Fruit fly (Drosophila melanogaster): Measurements from ENCODE around the gene ecd.

ecd gene

DNA sequence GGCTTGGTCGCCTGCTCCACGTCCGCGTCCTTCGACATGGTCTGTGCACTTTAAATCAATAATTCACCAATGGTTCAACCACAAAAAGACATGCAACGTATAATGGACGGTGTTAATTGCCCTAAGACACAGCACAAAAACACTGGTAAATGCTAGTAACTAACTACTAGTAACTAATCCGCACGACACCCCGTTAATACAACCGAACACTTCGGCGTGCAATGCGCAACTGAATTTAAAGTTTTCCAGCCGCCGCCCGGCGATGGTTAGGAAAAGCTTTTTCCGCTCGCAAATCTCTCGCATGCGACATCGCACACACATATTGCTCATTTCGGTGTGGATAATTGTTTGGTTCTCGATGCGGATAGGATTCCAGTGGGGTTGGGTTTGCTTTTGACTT is 9.9 kb downstream of the ecd start (continued):
- TF ChIP-seq CG10631 (GFP tag; optimal IDR thresholded peaks at IDR 0.05) (no peak), Ets96B (tag; optimal IDR thresholded peaks at IDR 0.05) (no peak), eg (GFP tag; IDR thresholded peaks at IDR 0.05) (peak; percentile 51; the same call in 2 of the 3 replicates), CG4318 (GFP tag; optimal IDR thresholded peaks at IDR 0.05) (no peak), Gug (GFP tag; IDR thresholded peaks at IDR 0.05) (no peak)

DNA sequence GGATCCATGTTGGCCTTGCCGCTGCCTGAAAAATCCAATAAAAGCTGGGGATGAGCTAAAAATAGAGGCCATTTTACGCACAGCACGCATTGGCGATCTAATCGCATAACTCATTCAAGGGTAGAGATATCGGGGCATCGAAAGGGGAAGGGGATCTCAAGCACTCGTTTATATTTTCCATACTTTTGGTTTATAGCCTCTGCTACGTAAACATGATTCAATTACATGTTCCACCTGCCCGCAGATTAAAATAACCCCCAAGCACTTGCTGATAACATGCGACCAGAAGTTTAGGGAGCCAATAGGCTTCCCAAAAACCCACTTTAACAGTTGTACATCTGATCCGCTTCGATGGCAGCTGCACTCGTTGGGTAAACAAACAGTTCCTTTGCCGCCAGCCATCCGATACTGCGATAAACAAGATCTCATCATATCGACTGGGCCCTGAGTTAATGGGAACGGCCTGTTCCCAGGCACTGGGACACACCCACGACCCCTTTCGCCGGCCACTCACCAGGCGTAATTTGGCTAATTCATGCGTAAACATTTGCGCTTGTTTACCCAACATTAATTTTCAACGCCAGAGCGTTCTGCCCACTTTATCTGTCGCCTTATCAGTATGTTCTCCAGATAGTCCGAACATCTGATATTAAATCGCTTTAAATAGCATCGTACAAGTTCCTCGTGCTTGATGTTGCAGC is 11.5 kb downstream of the ecd start:
- TF ChIP-seq eg (GFP tag; IDR thresholded peaks at IDR 0.05) = no peak
- no peak for TF ChIP-seq Ets96B (tag; optimal IDR thresholded peaks at IDR 0.05)
- TF ChIP-seq fkh (GFP tag; optimal IDR thresholded peaks at IDR 0.05) = peak; percentile 81

DNA sequence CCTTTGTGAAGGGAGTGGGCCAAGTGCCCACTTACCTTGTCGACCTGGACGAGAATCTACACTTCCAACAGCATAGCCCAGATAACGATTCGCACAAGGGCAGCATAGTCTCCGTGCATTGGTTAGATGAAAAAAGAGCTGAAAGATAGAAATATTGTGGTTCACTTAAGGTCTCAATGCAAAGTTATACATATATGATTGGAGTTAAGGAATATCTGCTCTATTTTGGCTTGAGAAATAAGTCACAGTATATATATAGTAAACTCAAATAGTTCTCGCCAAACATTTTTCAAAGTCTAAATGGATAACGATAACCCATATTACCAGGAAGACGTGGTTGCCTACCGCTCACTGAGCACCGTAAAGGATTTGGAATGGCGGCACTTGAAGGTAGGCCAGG is 17.3 kb downstream of the ecd start, which contains the start of gene CG32305:
Gene CG32305, plus strand, starts transcription at position 301 of the 400 bp plus-strand sequence.
- TF ChIP-seq fd59A (GFP tag; optimal IDR thresholded peaks at IDR 0.05) = no peak
- TF ChIP-seq CG7368 (GFP tag; optimal IDR thresholded peaks at IDR 0.05) = no peak
- TF ChIP-seq CG15336 (GFP tag; IDR thresholded peaks at IDR 0.05) = no peak
- no peak for TF ChIP-seq Sox14 (GFP tag; optimal IDR thresholded peaks at IDR 0.05)
- no peak for TF ChIP-seq ss (GFP tag; optimal IDR thresholded peaks at IDR 0.05)
- TF ChIP-seq CG10669 (GFP tag; optimal IDR thresholded peaks at IDR 0.05) = no peak

DNA sequence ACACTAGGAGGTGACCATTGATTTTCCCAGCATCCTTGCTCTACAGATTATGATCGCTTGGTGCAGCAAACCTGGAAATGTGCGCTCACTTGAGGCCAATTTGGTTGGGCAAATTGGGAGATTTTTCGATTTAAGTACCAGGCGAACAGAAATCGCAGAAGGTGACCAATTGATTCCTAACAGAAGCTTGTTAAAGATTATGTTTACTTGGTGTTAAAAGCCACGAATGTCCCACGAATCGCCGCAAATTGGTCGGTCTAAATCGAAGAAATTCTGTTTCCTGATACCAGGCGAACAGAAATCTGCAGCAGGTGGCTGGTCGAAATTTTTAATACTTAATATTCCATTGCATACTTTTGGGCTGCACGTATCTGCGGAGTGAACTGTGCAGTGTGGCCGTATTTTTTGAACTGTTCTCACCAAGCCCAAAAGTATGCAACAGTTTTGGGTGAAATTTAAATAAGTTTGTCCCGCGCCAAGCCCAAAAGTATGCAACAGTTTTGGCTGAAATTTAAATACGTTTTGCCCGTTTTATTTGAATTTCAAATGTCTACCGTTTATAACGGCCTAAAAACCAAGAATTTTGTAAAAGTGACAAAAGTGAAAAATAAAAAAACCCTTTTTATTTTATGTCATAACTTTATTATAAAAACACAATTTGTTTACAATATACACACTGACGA is 21.7 kb downstream of the ecd start, which contains the start of gene CG32301:
Gene CG32301, plus strand, starts transcription at position 633 of the 683 bp plus-strand sequence.
- TF ChIP-seq CG8319 (GFP tag; optimal IDR thresholded peaks at IDR 0.05) (peak; percentile 8), CG15336 (GFP tag; IDR thresholded peaks at IDR 0.05) (0 out of 2 replicates have a peak, but pooled peaks have one; percentile 13), Smox (GFP tag; optimal IDR thresholded peaks at IDR 0.05) (no peak)

DNA sequence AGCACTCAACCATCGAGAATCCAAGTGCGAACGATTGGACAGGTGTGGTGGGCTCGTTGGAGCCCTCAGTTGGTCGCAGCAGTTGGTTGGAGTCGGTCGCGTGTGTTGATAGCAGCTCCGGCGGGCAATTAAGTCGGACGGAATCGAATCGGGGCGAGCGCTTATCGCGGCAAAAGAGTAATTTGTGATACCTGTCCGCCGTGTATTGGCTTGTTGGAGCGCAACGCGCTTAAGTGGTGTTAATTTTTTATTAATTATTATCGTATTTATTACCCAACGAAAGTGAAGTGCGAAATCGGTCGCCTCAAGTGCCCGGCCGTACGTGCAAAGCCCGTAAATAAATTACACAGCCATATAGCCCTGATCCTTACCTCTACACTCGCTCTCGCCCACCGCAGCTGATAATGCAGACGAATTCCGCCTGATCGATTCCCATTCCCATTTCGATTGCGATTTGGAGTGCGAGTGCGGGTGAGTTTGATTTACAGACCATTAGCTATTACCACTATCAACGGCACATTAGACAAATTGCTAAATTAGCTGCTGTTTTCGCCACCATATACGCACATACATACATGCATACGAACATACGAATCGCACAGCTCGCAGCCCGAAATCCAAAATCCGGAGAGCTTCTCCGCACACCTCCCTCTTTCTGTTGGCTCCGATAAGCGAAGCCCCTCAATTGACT is 28.0 kb downstream of the ecd start, which contains the start of gene ACXD:
Gene ACXD, plus strand, starts transcription at position 66 of the 691 bp plus-strand sequence.
- peak; percentile 46 for TF ChIP-seq vri (GFP tag; optimal IDR thresholded peaks at IDR 0.05)
- TF ChIP-seq CG6854 (GFP tag; optimal IDR thresholded peaks at IDR 0.05) = no peak
- peak; percentile 78 for TF ChIP-seq svp (GFP tag)
- no peak for TF ChIP-seq Smox (GFP tag; optimal IDR thresholded peaks at IDR 0.05)
- no peak for TF ChIP-seq Hr4 (GFP tag; optimal IDR thresholded peaks at IDR 0.05)

DNA sequence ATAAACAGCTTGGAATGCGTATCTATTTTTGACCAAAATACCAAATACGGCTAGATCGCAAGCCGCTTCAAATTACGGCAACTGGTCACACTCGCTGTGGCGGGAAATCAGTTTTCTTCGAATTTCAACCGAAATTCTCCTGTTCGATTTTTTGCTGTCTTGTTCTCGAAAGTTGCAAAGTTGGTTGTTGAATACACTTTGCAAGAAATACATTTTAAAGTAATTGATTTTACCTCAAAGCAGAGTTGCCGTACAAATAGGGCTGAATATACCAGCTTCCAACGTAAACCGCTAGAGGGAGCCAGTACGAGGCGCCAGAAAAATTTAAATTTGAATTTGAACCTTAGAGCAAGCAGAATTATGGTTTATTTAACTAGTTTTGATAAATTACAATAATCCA is 28.6 kb downstream of the ecd start, which contains the start of gene CG9018:
Gene CG9018, minus strand, starts transcription at position 43 of the 400 bp plus-strand sequence.
- TF ChIP-seq CG6163 (GFP tag; IDR thresholded peaks at IDR 0.05) = no peak
- no peak for TF ChIP-seq cyc (GFP tag; optimal IDR thresholded peaks at IDR 0.05)
- TF ChIP-seq CG10669 (GFP tag; optimal IDR thresholded peaks at IDR 0.05) = no peak
- TF ChIP-seq topi (GFP tag; optimal IDR thresholded peaks at IDR 0.05) = no peak
- TF ChIP-seq vri (GFP tag; optimal IDR thresholded peaks at IDR 0.05) = no peak
- TF ChIP-seq dsx (GFP tag; optimal IDR thresholded peaks at IDR 0.05; ENCODE audit: poor library complexity, severe bottlenecking) = no peak
- TF ChIP-seq Met (GFP tag; optimal IDR thresholded peaks at IDR 0.05) = no peak
- no peak for TF ChIP-seq CG34406 (GFP tag; optimal IDR thresholded peaks at IDR 0.05)
- TF ChIP-seq Blimp-1 (GFP tag; optimal IDR thresholded peaks at IDR 0.05) = no peak
- TF ChIP-seq achi (GFP tag; optimal IDR thresholded peaks at IDR 0.05) = no peak
- no peak for TF ChIP-seq Ets96B (tag; optimal IDR thresholded peaks at IDR 0.05)
